Fruit fly (Drosophila melanogaster) whole organism, embryonic: ENCODE data around the gene CG7557.

Source experiments
- Ada2b ChIP-seq: fragments of 200-800 bp; sonication (Bioruptor generic); IDR thresholded peaks from 2 replicates; pipeline ENCODE4 v1.3.6; 2022; ENCODE audit warnings: missing biosample characterization, missing genetic modification characterization
- Atf-2 ChIP-seq: fragments of 200-800 bp; sonication (Bioruptor generic); optimal IDR thresholded peaks from 2 replicates; lab custom pipeline; 2016; ENCODE audit warnings: missing biosample characterization, missing genetic modification characterization
- CG10321 ChIP-seq: fragments of 200-800 bp; sonication (Bioruptor generic); IDR thresholded peaks from 2 replicates; pipeline ENCODE4 v1.3.6; 2022; ENCODE audit warnings: missing biosample characterization, missing genetic modification characterization
- CG10462 ChIP-seq: fragments of 200-800 bp; sonication (Bioruptor generic); optimal IDR thresholded peaks from 2 replicates; lab custom pipeline; 2016; ENCODE audit warnings: missing biosample characterization, missing genetic modification characterization
- CG13624 ChIP-seq: fragments of 200-800 bp; sonication (Bioruptor generic); optimal IDR thresholded peaks from 2 replicates; lab custom pipeline; 2016; ENCODE audit warnings: missing biosample characterization, missing genetic modification characterization
- CG16815 ChIP-seq: fragments of 200-800 bp; sonication (Bioruptor generic); optimal IDR thresholded peaks from 3 replicates; lab custom pipeline; 2017; ENCODE audit warnings: missing biosample characterization, mild to moderate bottlenecking, missing genetic modification characterization
- CG1832 ChIP-seq: fragments of 200-800 bp; sonication (Bioruptor generic); optimal IDR thresholded peaks from 2 replicates; lab custom pipeline; 2017; ENCODE audit warnings: missing biosample characterization, mild to moderate bottlenecking, missing genetic modification characterization, inconsistent platforms
- CG2199 ChIP-seq: fragments of 200-800 bp; sonication (Bioruptor generic); IDR thresholded peaks from 3 replicates; pipeline ENCODE4 v1.3.6; 2022; ENCODE audit warnings: missing biosample characterization, missing genetic modification characterization
- CG30020 ChIP-seq: fragments of 200-800 bp; optimal IDR thresholded peaks from 2 replicates; lab custom pipeline; 2019; ENCODE audit warnings: missing biosample characterization, mild to moderate bottlenecking, missing genetic modification characterization, moderate library complexity
- CG34224 ChIP-seq: fragments of 200-800 bp; sonication (Bioruptor generic); IDR thresholded peaks from 3 replicates; pipeline ENCODE4 v1.3.6; 2022; ENCODE audit warnings: missing biosample characterization, missing genetic modification characterization; ENCODE audit not compliant: partially characterized antibody
- CG3995 ChIP-seq: fragments of 200-800 bp; sonication (Bioruptor generic); optimal IDR thresholded peaks from 3 replicates; lab custom pipeline; 2016; ENCODE audit warnings: missing biosample characterization, missing genetic modification characterization
- CG43689 ChIP-seq: fragments of 200-800 bp; sonication (Bioruptor generic); IDR thresholded peaks from 2 replicates; pipeline ENCODE4 v1.3.6; 2022; ENCODE audit warnings: missing biosample characterization, missing genetic modification characterization
- CG6854 ChIP-seq: fragments of 200-800 bp; sonication (Bioruptor generic); optimal IDR thresholded peaks from 3 replicates; lab custom pipeline; 2017; ENCODE audit warnings: missing biosample characterization, mild to moderate bottlenecking, missing genetic modification characterization
- CG8388 ChIP-seq: fragments of 200-800 bp; sonication (Bioruptor generic); optimal IDR thresholded peaks from 2 replicates; lab custom pipeline; 2019; ENCODE audit warnings: missing biosample characterization, mild to moderate bottlenecking, missing genetic modification characterization, moderate library complexity
- CG9932 ChIP-seq: fragments of 200-800 bp; sonication (Bioruptor generic); IDR thresholded peaks from 2 replicates; pipeline ENCODE4 v1.3.6; 2022; ENCODE audit warnings: missing biosample characterization, missing genetic modification characterization
- CkIIα-i1 ChIP-seq: fragments of 200-800 bp; sonication (Bioruptor generic); IDR thresholded peaks from 2 replicates; pipeline ENCODE4 v1.3.6; 2022; ENCODE audit warnings: missing biosample characterization, missing genetic modification characterization
- CoRest ChIP-seq: fragments of 200-800 bp; sonication (Bioruptor generic); optimal IDR thresholded peaks from 3 replicates; lab custom pipeline; 2018; ENCODE audit warnings: missing biosample characterization, mild to moderate bottlenecking, missing genetic modification characterization, moderate library complexity
- Dip3 ChIP-seq: fragments of 200-800 bp; sonication (Bioruptor generic); optimal IDR thresholded peaks from 3 replicates; lab custom pipeline; 2016; ENCODE audit warnings: missing biosample characterization, missing genetic modification characterization
- Dll ChIP-seq: fragments of 200-800 bp; sonication (Bioruptor generic); IDR thresholded peaks from 4 replicates; pipeline ENCODE4 v1.3.6; 2022; ENCODE audit warnings: missing biosample characterization, missing genetic modification characterization; ENCODE audit not compliant: partially characterized antibody
- Elba2 ChIP-seq: fragments of 200-800 bp; sonication (Bioruptor generic); optimal IDR thresholded peaks from 3 replicates; lab custom pipeline; 2016; ENCODE audit warnings: missing biosample characterization, missing genetic modification characterization
- Ets65A ChIP-seq: fragments of 200-800 bp; sonication (Bioruptor generic); peaks from one replicate; lab custom pipeline; 2016; ENCODE audit warnings: missing biosample characterization, missing genetic modification characterization
- MBD-R2 ChIP-seq: fragments of 200-800 bp; sonication (Bioruptor generic); IDR thresholded peaks from 2 replicates; pipeline ENCODE4 v1.3.6; 2022; ENCODE audit warnings: missing biosample characterization, missing genetic modification characterization
- Neu2 ChIP-seq: fragments of 200-800 bp; sonication (Bioruptor generic); optimal IDR thresholded peaks from 3 replicates; lab custom pipeline; 2016; ENCODE audit warnings: missing biosample characterization, missing genetic modification characterization, borderline replicate concordance
- Opbp ChIP-seq: fragments of 200-800 bp; sonication (Bioruptor generic); IDR thresholded peaks from 3 replicates; pipeline ENCODE4 v1.3.6; 2022; ENCODE audit warnings: missing biosample characterization, missing genetic modification characterization; ENCODE audit not compliant: partially characterized antibody
- Pdp1 ChIP-seq, 2 experiments: fragments of 200-800 bp; sonication (Bioruptor generic); optimal IDR thresholded peaks; 3 replicates each; lab custom pipeline; 2016; ENCODE audit warnings: missing biosample characterization in 2 of 2, missing genetic modification characterization in 2 of 2, mild to moderate bottlenecking in 1 of 2, moderate library complexity in 1 of 2
- Ptx1 ChIP-seq: fragments of 200-800 bp; sonication (Bioruptor generic); IDR thresholded peaks from 2 replicates; pipeline ENCODE4 v1.3.6; 2022; ENCODE audit warnings: missing biosample characterization, missing genetic modification characterization
- Scr ChIP-seq: fragments of 200-800 bp; sonication (Bioruptor generic); IDR thresholded peaks from 2 replicates; pipeline ENCODE4 v1.3.6; 2022; ENCODE audit warnings: missing biosample characterization, missing genetic modification characterization; ENCODE audit not compliant: partially characterized antibody
- Sox100B ChIP-seq: fragments of 200-800 bp; sonication (Bioruptor generic); optimal IDR thresholded peaks from 3 replicates; lab custom pipeline; 2018; ENCODE audit warnings: missing biosample characterization, mild to moderate bottlenecking, missing genetic modification characterization
- amos ChIP-seq: fragments of 200-800 bp; sonication (Bioruptor generic); IDR thresholded peaks from 2 replicates; pipeline ENCODE4 v1.3.6; 2022; ENCODE audit warnings: missing biosample characterization, missing genetic modification characterization; ENCODE audit not compliant: partially characterized antibody
- ash1 ChIP-seq: fragments of 200-800 bp; sonication (Bioruptor generic); optimal IDR thresholded peaks from 2 replicates; lab custom pipeline; 2018; ENCODE audit warnings: missing biosample characterization, mild to moderate bottlenecking, missing genetic modification characterization
- bcd ChIP-seq: fragments of 200-800 bp; sonication (Bioruptor generic); optimal IDR thresholded peaks from 2 replicates; lab custom pipeline; 2017; ENCODE audit warnings: missing biosample characterization, mild to moderate bottlenecking, missing genetic modification characterization
- cato ChIP-seq: fragments of 200-800 bp; sonication (Bioruptor generic); optimal IDR thresholded peaks from 2 replicates; lab custom pipeline; 2016; ENCODE audit warnings: missing biosample characterization, missing genetic modification characterization, borderline replicate concordance
- crc ChIP-seq: fragments of 200-800 bp; sonication (Bioruptor generic); optimal IDR thresholded peaks from 2 replicates; lab custom pipeline; 2016; ENCODE audit warnings: missing biosample characterization, missing genetic modification characterization
- crp ChIP-seq, 2 experiments: fragments of 200-800 bp; sonication (Bioruptor generic); optimal IDR thresholded peaks; 2 replicates in 1 of 2; 3 replicates in 1 of 2; lab custom pipeline; 2017; ENCODE audit warnings: missing biosample characterization in 2 of 2, missing genetic modification characterization in 2 of 2, mild to moderate bottlenecking in 1 of 2, moderate library complexity in 1 of 2
- dati ChIP-seq: fragments of 200-800 bp; sonication (Bioruptor generic); IDR thresholded peaks from 2 replicates; pipeline ENCODE4 v1.3.6; 2022; ENCODE audit warnings: missing biosample characterization, missing genetic modification characterization
- dimm ChIP-seq: fragments of 200-800 bp; sonication (Bioruptor generic); IDR thresholded peaks from 2 replicates; pipeline ENCODE4 v1.3.6; 2022; ENCODE audit warnings: missing biosample characterization, missing genetic modification characterization
- dm ChIP-seq: fragments of 200-800 bp; sonication (Bioruptor generic); optimal IDR thresholded peaks from 3 replicates; lab custom pipeline; 2016; ENCODE audit warnings: missing biosample characterization, missing genetic modification characterization
- dpn ChIP-seq, 2 experiments: fragments of 200-800 bp; sonication (Bioruptor generic); optimal IDR thresholded peaks; 3 replicates each; lab custom pipeline; 2016; ENCODE audit warnings: missing biosample characterization in 2 of 2, missing genetic modification characterization in 2 of 2
- ems ChIP-seq: fragments of 200-800 bp; sonication (Bioruptor generic); optimal IDR thresholded peaks from 3 replicates; lab custom pipeline; 2016; ENCODE audit warnings: missing biosample characterization, missing genetic modification characterization
- fu2 ChIP-seq: fragments of 200-800 bp; sonication (Bioruptor generic); optimal IDR thresholded peaks from 2 replicates; lab custom pipeline; 2016; ENCODE audit warnings: missing biosample characterization, missing genetic modification characterization
- gce ChIP-seq: fragments of 200-800 bp; sonication (Bioruptor generic); IDR thresholded peaks from 3 replicates; pipeline ENCODE4 v1.3.6; 2022; ENCODE audit warnings: missing biosample characterization, missing genetic modification characterization
- hbn ChIP-seq: fragments of 200-800 bp; sonication (Bioruptor generic); IDR thresholded peaks from 2 replicates; pipeline ENCODE4 v1.3.6; 2022; ENCODE audit warnings: missing biosample characterization, missing genetic modification characterization; ENCODE audit not compliant: partially characterized antibody
- hth ChIP-seq: fragments of >200 bp; optimal IDR thresholded peaks from 2 replicates; lab custom pipeline; 2017; ENCODE audit warnings: inconsistent platforms
- lab ChIP-seq: fragments of 200-800 bp; sonication (Bioruptor generic); optimal IDR thresholded peaks from 3 replicates; lab custom pipeline; 2017; ENCODE audit warnings: missing biosample characterization, missing genetic modification characterization, mild to moderate bottlenecking, moderate library complexity, missing genetic modification reagents
- nau ChIP-seq: fragments of 200-800 bp; sonication (Bioruptor generic); optimal IDR thresholded peaks from 3 replicates; lab custom pipeline; 2017; ENCODE audit warnings: missing biosample characterization, mild to moderate bottlenecking, missing genetic modification characterization, missing genetic modification reagents
- psq ChIP-seq: fragments of 200-800 bp; sonication (Bioruptor generic); optimal IDR thresholded peaks from 2 replicates; lab custom pipeline; 2017; ENCODE audit warnings: missing biosample characterization, missing genetic modification characterization
- ranshi ChIP-seq: fragments of 200-800 bp; sonication (Bioruptor generic); IDR thresholded peaks from 2 replicates; pipeline ENCODE4 v1.3.6; 2022; ENCODE audit warnings: missing biosample characterization, missing genetic modification characterization
- trh ChIP-seq: fragments of 200-800 bp; sonication (Bioruptor generic); optimal IDR thresholded peaks from 2 replicates; lab custom pipeline; 2016; ENCODE audit warnings: missing biosample characterization, missing genetic modification characterization
- unc-4 ChIP-seq: fragments of 200-800 bp; sonication (Bioruptor generic); IDR thresholded peaks from 2 replicates; pipeline ENCODE4 v1.3.6; 2022; ENCODE audit warnings: missing biosample characterization, missing genetic modification characterization; ENCODE audit not compliant: partially characterized antibody
- wor ChIP-seq: fragments of 200-800 bp; sonication (Bioruptor generic); IDR thresholded peaks from 2 replicates; pipeline ENCODE4 v1.3.6; 2022; ENCODE audit warnings: missing biosample characterization, missing genetic modification characterization
- yki ChIP-seq: fragments of >200 bp; optimal IDR thresholded peaks from 3 replicates; lab custom pipeline; 2018

The CG7557 gene

DNA sequence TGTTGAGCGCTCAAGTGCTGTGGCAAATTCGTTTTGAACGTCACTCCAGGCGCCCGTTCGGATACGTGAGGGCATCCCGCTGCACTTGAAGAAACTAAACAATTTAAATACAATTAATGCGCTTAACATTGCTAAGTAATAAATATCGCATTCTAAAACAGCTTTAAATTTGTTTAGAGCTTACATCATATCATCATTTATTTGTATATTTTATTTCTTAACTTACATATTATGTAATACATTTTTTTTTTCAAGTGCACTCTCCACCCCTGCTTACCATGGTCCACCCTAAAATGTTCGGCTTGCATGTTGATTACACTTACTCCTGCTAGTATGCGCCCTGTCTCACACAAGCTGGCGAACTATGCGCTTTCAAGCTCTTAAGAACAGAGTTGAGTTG, 29.6 kb upstream of the CG7557 start (continued):
- TF ChIP-seq trh (GFP tag; lab: Kevin White, UChicago) (no peak), CG9932 (GFP tag; lab: Robert Waterston, UW) (no peak), dpn (GFP tag; optimal IDR thresholded peaks at IDR 0.05; lab: Kevin White, UChicago) (peak; percentile 40 to 66), CG1832 (GFP tag; lab: Kevin White, UChicago) (no peak), dimm (GFP tag; lab: Robert Waterston, UW) (peak; percentile 46; the same call in 1 of the 2 replicates), CG30020 (tag; lab: Kevin White, UChicago) (peak; percentile 13), gce (GFP tag; lab: Robert Waterston, UW) (peak; percentile 51; the same call in 1 of the 3 replicates), fu2 (GFP tag; lab: Kevin White, UChicago) (no peak), ranshi (GFP tag; lab: Robert Waterston, UW) (peak; percentile 58), dm (GFP tag; lab: Kevin White, UChicago) (no peak), amos (GFP tag; lab: Robert Waterston, UW) (no peak), bcd (GFP tag; lab: Kevin White, UChicago) (peak; percentile 65), psq (GFP tag; lab: Kevin White, UChicago) (peak; percentile 37), Elba2 (GFP tag; lab: Kevin White, UChicago) (no peak), Scr (GFP tag; lab: Robert Waterston, UW) (no peak), ems (no peak), Neu2 (GFP tag; lab: Kevin White, UChicago) (no peak), dati (GFP tag; lab: Robert Waterston, UW) (0 out of 2 replicates have a peak, but pooled peaks have one; percentile 40), hth (no peak), nau (GFP tag; lab: Kevin White, UChicago) (peak; percentile 62), Pdp1 (GFP tag; optimal IDR thresholded peaks at IDR 0.05; lab: Kevin White, UChicago) (peak in 1 of 2 experiments; percentile 46), MBD-R2 (GFP tag; lab: Robert Waterston, UW) (no peak), CG13624 (GFP tag; lab: Kevin White, UChicago) (no peak), crc (no peak), Opbp (no peak), Ptx1 (peak; percentile 63), Dip3 (GFP tag; lab: Kevin White, UChicago) (no peak), CG10321 (GFP tag; lab: Robert Waterston, UW) (no peak), CG34224 (no peak), hbn (GFP tag; lab: Robert Waterston, UW) (no peak), CG43689 (GFP tag; lab: Robert Waterston, UW) (no peak), wor (GFP tag; lab: Robert Waterston, UW) (0 out of 2 replicates have a peak, but pooled peaks have one; percentile 39), CG16815 (GFP tag; lab: Kevin White, UChicago) (peak; percentile 81), CG10462 (peak; percentile 40), CkIIα-i1 (no peak), Ets65A (GFP tag; lab: Kevin White, UChicago) (peak; percentile 84), Sox100B (GFP tag; lab: Kevin White, UChicago) (peak; percentile 59), CG3995 (GFP tag; lab: Kevin White, UChicago) (no peak), CG8388 (GFP tag; lab: Kevin White, UChicago) (peak; percentile 94), CoRest (tag; lab: Kevin White, UChicago) (peak; percentile 75), CG2199 (GFP tag; lab: Robert Waterston, UW) (no peak), cato (GFP tag; lab: Kevin White, UChicago) (peak; percentile 55), crp (GFP tag; optimal IDR thresholded peaks at IDR 0.05; lab: Kevin White, UChicago) (peak in 1 of 2 experiments; percentile 15), ash1 (GFP tag; lab: Kevin White, UChicago) (no peak), yki (lab: Kevin White, UChicago) (no peak), lab (GFP tag; lab: Kevin White, UChicago) (peak; percentile 65), Atf-2 (GFP tag; lab: Kevin White, UChicago) (peak; percentile 28), Ada2b (peak; percentile 11; the same call in 1 of the 2 replicates), Dll (GFP tag; lab: Robert Waterston, UW) (no peak), unc-4 (GFP tag; lab: Robert Waterston, UW) (no peak), CG6854 (GFP tag; lab: Kevin White, UChicago) (no peak)
